Worm (Caenorhabditis elegans) whole organism, young adult: ENCODE results near the gene gcy-31.

Experiments used
- F49E8.2 ChIP-seq: sonication (generic microtip); optimal IDR thresholded peaks from 3 replicates; lab custom pipeline; 2017; ENCODE audit warnings: missing genetic modification characterization, mild to moderate bottlenecking, missing compliant biosample characterization, antibody characterized with exemption, moderate library complexity; ENCODE audit not compliant: insufficient read depth
- ama-1 ChIP-seq, 3 experiments: fragments of 150-350 bp in 1 of 3; sonication (generic microtip) in 2 of 3; optimal IDR thresholded peaks; 2 replicates each; lab custom pipeline; 2014 to 2018; ENCODE audit warnings: missing biosample characterization in 2 of 3, missing genetic modification characterization in 2 of 3, missing genetic modification reagents in 2 of 3
- nhr-90 ChIP-seq: sonication (generic microtip); optimal IDR thresholded peaks from 2 replicates; lab custom pipeline; 2016; ENCODE audit warnings: missing genotype, mild to moderate bottlenecking, missing genetic modification characterization, missing compliant biosample characterization
- rpc-1 ChIP-seq, 2 experiments: fragments of 150-350 bp in 1 of 2; sonication (generic microtip) in 1 of 2; optimal IDR thresholded peaks; 2 replicates each; lab custom pipeline; 2014 to 2018; ENCODE audit warnings: missing biosample characterization in 1 of 2, missing genetic modification characterization in 1 of 2, missing genetic modification reagents in 1 of 2, missing genotype in 1 of 2
- unc-62 ChIP-seq: fragments of 150-350 bp; optimal IDR thresholded peaks from 2 replicates; lab custom pipeline; 2014; ENCODE audit warnings: missing biosample characterization, missing genetic modification reagents, missing genetic modification characterization

- TF ChIP-seq ama-1 (optimal IDR thresholded peaks at IDR 0.05; lab: Kevin White, UChicago), result no peak
- TF ChIP-seq ama-1 (GFP tag; optimal IDR thresholded peaks at IDR 0.05; lab: Kevin White, UChicago), result no peak
- no peak for TF ChIP-seq F49E8.2
- TF ChIP-seq nhr-90 (tag; lab: Kevin White, UChicago), result no peak
- no peak for TF ChIP-seq unc-62 (GFP tag; lab: Kevin White, UChicago)
- TF ChIP-seq rpc-1 (optimal IDR thresholded peaks at IDR 0.05; lab: Kevin White, UChicago), result no peak
- TF ChIP-seq rpc-1 (tag; optimal IDR thresholded peaks at IDR 0.05; lab: Kevin White, UChicago), result no peak
Observed at ce11 chrX:2450994-2451393, 23.7 kb upstream of the gcy-31 start.
